Fruit fly (Drosophila melanogaster) whole organism, pupa: ENCODE results near the gene Hasp.

Source experiments
- CG10348 ChIP-seq: fragments of 200-800 bp; sonication (Bioruptor generic); IDR thresholded peaks from 2 replicates; pipeline ENCODE4 v1.3.6; 2022; ENCODE audit warnings: missing biosample characterization, missing genetic modification characterization
- CG12605 ChIP-seq: fragments of 200-800 bp; sonication (Bioruptor generic); IDR thresholded peaks from 2 replicates; pipeline ENCODE4 v1.3.6; 2022; ENCODE audit warnings: missing biosample characterization, missing genetic modification characterization
- CG13204 ChIP-seq: fragments of 200-800 bp; sonication (Bioruptor generic); optimal IDR thresholded peaks from 2 replicates; lab custom pipeline; 2018; ENCODE audit warnings: missing biosample characterization, mild to moderate bottlenecking, missing genetic modification characterization, moderate library complexity
- CG14655 ChIP-seq: fragments of 200-800 bp; sonication (Bioruptor generic); optimal IDR thresholded peaks from 3 replicates; lab custom pipeline; 2017; ENCODE audit warnings: mild to moderate bottlenecking, missing biosample characterization, missing genetic modification reagents, missing genetic modification characterization
- CG15710 ChIP-seq: fragments of 200-800 bp; sonication (Bioruptor generic); optimal IDR thresholded peaks from 2 replicates; lab custom pipeline; 2018; ENCODE audit warnings: missing biosample characterization, mild to moderate bottlenecking, missing genetic modification characterization, moderate library complexity
- CG17806 ChIP-seq: fragments of 200-800 bp; sonication (Bioruptor generic); optimal IDR thresholded peaks from 2 replicates; lab custom pipeline; 2018; ENCODE audit warnings: missing biosample characterization, mild to moderate bottlenecking, missing genetic modification characterization, moderate library complexity
- CG32121 ChIP-seq: fragments of 200-800 bp; sonication (Bioruptor generic); IDR thresholded peaks from 2 replicates; pipeline ENCODE4 v1.3.6; 2022; ENCODE audit warnings: missing biosample characterization, missing genetic modification characterization
- CG34367 ChIP-seq: fragments of 200-800 bp; sonication (Bioruptor generic); optimal IDR thresholded peaks from 2 replicates; lab custom pipeline; 2018; ENCODE audit warnings: missing biosample characterization, mild to moderate bottlenecking, missing genetic modification characterization
- CG4496 ChIP-seq: fragments of 200-800 bp; sonication (Bioruptor generic); IDR thresholded peaks from 3 replicates; pipeline ENCODE4 v1.3.6; 2022; ENCODE audit warnings: missing biosample characterization, missing genetic modification characterization
- CG8159 ChIP-seq: fragments of 200-800 bp; sonication (Bioruptor generic); optimal IDR thresholded peaks from 3 replicates; lab custom pipeline; 2018; ENCODE audit warnings: missing biosample characterization, mild to moderate bottlenecking, missing genetic modification characterization, moderate library complexity
- CG8301 ChIP-seq: fragments of 200-800 bp; sonication (Bioruptor generic); optimal IDR thresholded peaks from 2 replicates; lab custom pipeline; 2018; ENCODE audit warnings: missing biosample characterization, mild to moderate bottlenecking, missing genetic modification characterization
- CG9948 ChIP-seq: fragments of 200-800 bp; sonication (Bioruptor generic); optimal IDR thresholded peaks from 2 replicates; lab custom pipeline; 2018; ENCODE audit warnings: missing biosample characterization, mild to moderate bottlenecking, missing genetic modification characterization, moderate library complexity
- D1 ChIP-seq: fragments of 200-800 bp; sonication (Bioruptor generic); optimal IDR thresholded peaks from 2 replicates; lab custom pipeline; 2018; ENCODE audit warnings: missing biosample characterization, mild to moderate bottlenecking, missing genetic modification characterization, moderate library complexity
- EcR ChIP-seq: fragments of 200-800 bp; sonication (Bioruptor generic); optimal IDR thresholded peaks from 3 replicates; lab custom pipeline; 2019; ENCODE audit warnings: missing biosample characterization, missing genetic modification characterization, mild to moderate bottlenecking, moderate library complexity, missing genetic modification reagents
- Ets98B ChIP-seq: fragments of 200-800 bp; sonication (Bioruptor generic); IDR thresholded peaks from 2 replicates; pipeline ENCODE4 v1.3.6; 2022; ENCODE audit warnings: missing biosample characterization, missing genetic modification characterization
- Pif1A ChIP-seq: fragments of 200-800 bp; sonication (Bioruptor generic); optimal IDR thresholded peaks from 3 replicates; lab custom pipeline; 2016; ENCODE audit warnings: missing biosample characterization, missing genetic modification characterization
- Pif1B ChIP-seq: fragments of 200-800 bp; sonication (Bioruptor generic); optimal IDR thresholded peaks from 3 replicates; lab custom pipeline; 2016; ENCODE audit warnings: missing biosample characterization, missing genetic modification characterization
- Snoo ChIP-seq: fragments of 200-800 bp; sonication (Bioruptor generic); optimal IDR thresholded peaks from 3 replicates; lab custom pipeline; 2017; ENCODE audit warnings: missing biosample characterization, mild to moderate bottlenecking, missing genetic modification characterization, inconsistent platforms
- fd96Ca ChIP-seq: fragments of 200-800 bp; sonication (Bioruptor generic); IDR thresholded peaks from 3 replicates; pipeline ENCODE4 v1.3.6; 2022; ENCODE audit warnings: missing biosample characterization, missing genetic modification characterization
- gl ChIP-seq: fragments of 200-800 bp; sonication (Bioruptor generic); optimal IDR thresholded peaks from 2 replicates; lab custom pipeline; 2018; ENCODE audit warnings: missing biosample characterization, mild to moderate bottlenecking, missing genetic modification characterization
- rn ChIP-seq: fragments of 200-800 bp; sonication (Bioruptor generic); IDR thresholded peaks from 2 replicates; pipeline ENCODE4 v1.3.6; 2022; ENCODE audit warnings: missing biosample characterization, missing genetic modification characterization

Hasp gene

dm6 chr2L:19519611-19520010, 2.6 kb upstream of the Hasp start:
- no peak; the same call in 1 of the 2 replicates for TF ChIP-seq Ets98B (GFP tag; lab: Robert Waterston, UW)
- TF ChIP-seq rn (GFP tag; lab: Robert Waterston, UW) = no peak
- no peak for TF ChIP-seq CG15710 (tag; lab: Kevin White, UChicago)
- no peak for TF ChIP-seq CG14655 (GFP tag; lab: Kevin White, UChicago)
- no peak for TF ChIP-seq CG4496 (GFP tag; lab: Robert Waterston, UW)
- TF ChIP-seq Snoo (tag; lab: Kevin White, UChicago) = no peak
- TF ChIP-seq EcR (GFP tag; lab: Kevin White, UChicago) = no peak
- TF ChIP-seq CG8301 (tag; lab: Kevin White, UChicago) = no peak
- TF ChIP-seq D1 = no peak
- no peak for TF ChIP-seq CG12605 (GFP tag; lab: Robert Waterston, UW)
- no peak for TF ChIP-seq CG8159 (tag; lab: Kevin White, UChicago)
- no peak for TF ChIP-seq fd96Ca
- no peak for TF ChIP-seq CG13204 (GFP tag; lab: Kevin White, UChicago)
- TF ChIP-seq CG34367 (tag; lab: Kevin White, UChicago) = no peak
- TF ChIP-seq gl (tag; lab: Kevin White, UChicago) = no peak
- TF ChIP-seq Pif1A (GFP tag; lab: Kevin White, UChicago) = no peak
- TF ChIP-seq CG32121 (GFP tag; lab: Robert Waterston, UW) = no peak

- TF ChIP-seq CG8301 (tag; lab: Kevin White, UChicago) = no peak
- peak; percentile 44; the same call in 1 of the 2 replicates for TF ChIP-seq CG32121 (GFP tag; lab: Robert Waterston, UW)
- TF ChIP-seq Pif1B (GFP tag; lab: Kevin White, UChicago) = no peak
- no peak for TF ChIP-seq CG8159 (tag; lab: Kevin White, UChicago)
- no peak for TF ChIP-seq CG10348
- TF ChIP-seq CG17806 (tag; lab: Kevin White, UChicago) = no peak
- TF ChIP-seq CG15710 (tag; lab: Kevin White, UChicago) = no peak
- TF ChIP-seq fd96Ca = peak; percentile 11; the same call in 1 of the 3 replicates
- TF ChIP-seq rn (GFP tag; lab: Robert Waterston, UW) = no peak
- TF ChIP-seq CG13204 (GFP tag; lab: Kevin White, UChicago) = no peak
Measured at dm6 chr2L:19518636-19519086, 1.7 kb upstream of the Hasp start, which contains the start of gene CG10132. Gene CG10132, plus strand, starts transcription at chr2L:19518824.

- no peak for TF ChIP-seq CG12605 (GFP tag; lab: Robert Waterston, UW)
- TF ChIP-seq rn (GFP tag; lab: Robert Waterston, UW) = no peak
- no peak for TF ChIP-seq CG8301 (tag; lab: Kevin White, UChicago)
- no peak for TF ChIP-seq CG14655 (GFP tag; lab: Kevin White, UChicago)
- TF ChIP-seq CG8159 (tag; lab: Kevin White, UChicago) = no peak
- no peak for TF ChIP-seq Pif1B (GFP tag; lab: Kevin White, UChicago)
- TF ChIP-seq EcR (GFP tag; lab: Kevin White, UChicago) = no peak
- TF ChIP-seq Ets98B (GFP tag; lab: Robert Waterston, UW) = no peak
- no peak for TF ChIP-seq gl (tag; lab: Kevin White, UChicago)
- no peak for TF ChIP-seq CG15710 (tag; lab: Kevin White, UChicago)
- no peak for TF ChIP-seq CG34367 (tag; lab: Kevin White, UChicago)
- no peak for TF ChIP-seq Pif1A (GFP tag; lab: Kevin White, UChicago)
- TF ChIP-seq fd96Ca = no peak
- TF ChIP-seq Snoo (tag; lab: Kevin White, UChicago) = no peak
Measured at dm6 chr2L:19516062-19516461, 942 bp downstream of the Hasp start.

dm6 chr2L:19512184-19512583, 4.8 kb downstream of the Hasp start:
- TF ChIP-seq CG8159 (tag; lab: Kevin White, UChicago) (no peak), Pif1B (GFP tag; lab: Kevin White, UChicago) (no peak), Pif1A (GFP tag; lab: Kevin White, UChicago) (no peak), CG17806 (tag; lab: Kevin White, UChicago) (no peak), CG13204 (GFP tag; lab: Kevin White, UChicago) (no peak), Snoo (tag; lab: Kevin White, UChicago) (no peak), Ets98B (GFP tag; lab: Robert Waterston, UW) (no peak)
- TF ChIP-seq, all 21 proteins: peak for 0

dm6 chr2L:19508361-19508918, 8.6 kb downstream of the Hasp start, which contains the start of gene cyst:
Gene cyst, minus strand, starts transcription at chr2L:19508764.
- TF ChIP-seq CG9948 (tag; lab: Kevin White, UChicago) (no peak), CG4496 (GFP tag; lab: Robert Waterston, UW) (0 out of 3 replicates have a peak, but pooled peaks have one; percentile 14)
- TF ChIP-seq, all 21 proteins: peak for 1

dm6 chr2L:19506323-19506722, 10.7 kb downstream of the Hasp start:
- TF ChIP-seq CG9948 (tag; lab: Kevin White, UChicago) (no peak), CG8159 (tag; lab: Kevin White, UChicago) (no peak), Pif1A (GFP tag; lab: Kevin White, UChicago) (no peak), fd96Ca (no peak), CG10348 (no peak), CG34367 (tag; lab: Kevin White, UChicago) (no peak), Pif1B (GFP tag; lab: Kevin White, UChicago) (no peak), CG13204 (GFP tag; lab: Kevin White, UChicago) (no peak), CG8301 (tag; lab: Kevin White, UChicago) (no peak), CG17806 (tag; lab: Kevin White, UChicago) (no peak), CG32121 (GFP tag; lab: Robert Waterston, UW) (no peak), rn (GFP tag; lab: Robert Waterston, UW) (no peak)
- TF ChIP-seq, all 21 proteins: peak for 0
